Fruit fly (Drosophila melanogaster): ENCODE measurements around the gene RFeSP.

RFeSP gene

dm6 chr2L:1649244-1649827 lies 35.4 kb upstream of the RFeSP start (continued):
- no peak for TF ChIP-seq wek (GFP tag; optimal IDR thresholded peaks at IDR 0.05)
- peak; percentile 91 for TF ChIP-seq CG31441 (GFP tag; IDR thresholded peaks at IDR 0.05)
- peak; percentile 91 for TF ChIP-seq tgo (GFP tag; IDR thresholded peaks at IDR 0.05)
- TF ChIP-seq CG11723 (GFP tag; optimal IDR thresholded peaks at IDR 0.05): peak; percentile 81
- TF ChIP-seq CG13424 (tag; optimal IDR thresholded peaks at IDR 0.05): peak; percentile 97
- peak; percentile 98 for TF ChIP-seq phol (tag; optimal IDR thresholded peaks at IDR 0.05)
- peak in 1 of 2 experiments; percentile 88 for TF ChIP-seq eve (GFP tag; optimal IDR thresholded peaks at IDR 0.05)
- TF ChIP-seq CG4730 (GFP tag; IDR thresholded peaks at IDR 0.05): peak; percentile 87
- peak; percentile 70 for TF ChIP-seq exex (tag; optimal IDR thresholded peaks at IDR 0.05)
- TF ChIP-seq CG14441 (GFP tag; IDR thresholded peaks at IDR 0.05): peak; percentile 96
- peak; percentile 99 for TF ChIP-seq gem (tag; optimal IDR thresholded peaks at IDR 0.05)
- TF ChIP-seq CG14965 (GFP tag; optimal IDR thresholded peaks at IDR 0.05; ENCODE audit: borderline replicate concordance): no peak
- TF ChIP-seq D19A (tag; optimal IDR thresholded peaks at IDR 0.05): peak; percentile 88
- peak; percentile 92 for TF ChIP-seq Ptx1 (GFP tag; IDR thresholded peaks at IDR 0.05)
- TF ChIP-seq h (optimal IDR thresholded peaks at IDR 0.05): no peak
- peak; percentile 84 for TF ChIP-seq CG32767 (GFP tag; IDR thresholded peaks at IDR 0.05)
- no peak for TF ChIP-seq her (GFP tag; optimal IDR thresholded peaks at IDR 0.05)
- TF ChIP-seq ac (GFP tag; optimal IDR thresholded peaks at IDR 0.05): no peak
- peak; percentile 66 for TF ChIP-seq ro (GFP tag; IDR thresholded peaks at IDR 0.05)
- TF ChIP-seq zfh2 (GFP tag; optimal IDR thresholded peaks at IDR 0.05): peak; percentile 22
- TF ChIP-seq bowl (GFP tag; IDR thresholded peaks at IDR 0.05): peak; percentile 83
- no peak for TF ChIP-seq Dp (GFP tag; optimal IDR thresholded peaks at IDR 0.05)
- peak in 1 of 2 experiments; percentile 94 for TF ChIP-seq Eip74EF (GFP tag; optimal IDR thresholded peaks at IDR 0.05)
- peak; percentile 41 for TF ChIP-seq ab (GFP tag; optimal IDR thresholded peaks at IDR 0.05)
- peak; percentile 72; the same call in 1 of the 2 replicates for TF ChIP-seq E2f2 (GFP tag; IDR thresholded peaks at IDR 0.05)
- TF ChIP-seq dmrt11E (tag; optimal IDR thresholded peaks at IDR 0.05): peak; percentile 61
- TF ChIP-seq slou (GFP tag; optimal IDR thresholded peaks at IDR 0.05): peak; percentile 24
- TF ChIP-seq CG14710 (tag; optimal IDR thresholded peaks at IDR 0.05): peak; percentile 93
- TF ChIP-seq odd (GFP tag; optimal IDR thresholded peaks at IDR 0.05): peak; percentile 93
- TF ChIP-seq Blimp-1 (GFP tag; optimal IDR thresholded peaks at IDR 0.05): peak; percentile 95
- TF ChIP-seq Aef1 (GFP tag; IDR thresholded peaks at IDR 0.05): peak; percentile 94
- TF ChIP-seq CG15269 (tag; optimal IDR thresholded peaks at IDR 0.05): peak; percentile 97
- TF ChIP-seq Drgx (GFP tag; IDR thresholded peaks at IDR 0.05): peak; percentile 82
- TF ChIP-seq CG2129 (GFP tag; IDR thresholded peaks at IDR 0.05; ENCODE audit: partially characterized antibody): no peak
- TF ChIP-seq peb (GFP tag; IDR thresholded peaks at IDR 0.05): peak; percentile 77
- TF ChIP-seq cad (GFP tag; optimal IDR thresholded peaks at IDR 0.05): no peak
- TF ChIP-seq Xbp1 (GFP tag; optimal IDR thresholded peaks at IDR 0.05): peak; percentile 85
- peak; percentile 69 for TF ChIP-seq psq (GFP tag; optimal IDR thresholded peaks at IDR 0.05)
- TF ChIP-seq CG2116 (GFP tag; optimal IDR thresholded peaks at IDR 0.05): peak; percentile 57
- TF ChIP-seq ttk (GFP tag; IDR thresholded peaks at IDR 0.05): peak; percentile 78
- TF ChIP-seq onecut (GFP tag; IDR thresholded peaks at IDR 0.05): peak; percentile 36
- peak; percentile 87 for TF ChIP-seq dati (GFP tag; IDR thresholded peaks at IDR 0.05)
- peak; percentile 91 for TF ChIP-seq sob (GFP tag; IDR thresholded peaks at IDR 0.05)
- peak; percentile 5 for TF ChIP-seq CG15073 (GFP tag; optimal IDR thresholded peaks at IDR 0.05)
- no peak for TF ChIP-seq en (GFP tag; optimal IDR thresholded peaks at IDR 0.05)
- TF ChIP-seq unpg (GFP tag; optimal IDR thresholded peaks at IDR 0.05): peak; percentile 95
- peak; percentile 2 for TF ChIP-seq MESR4 (GFP tag; optimal IDR thresholded peaks at IDR 0.05)
- TF ChIP-seq lilli (GFP tag; optimal IDR thresholded peaks at IDR 0.05): peak; percentile 73
- no peak for TF ChIP-seq da (GFP tag; optimal IDR thresholded peaks at IDR 0.05)
- TF ChIP-seq yki (optimal IDR thresholded peaks at IDR 0.05): no peak
- peak; percentile 73 for TF ChIP-seq Adf1 (GFP tag; IDR thresholded peaks at IDR 0.05)

Measured in whole organism, embryonic.